Fruit fly (Drosophila melanogaster): ENCODE data around the gene CG42375.

The CG42375 gene

dm6 chr3R:13779241-13779683 is at the start of gene CG42375, which contains the start of gene CG9288:
Gene CG42375 (plus strand): TSS chr3R:13779624.
Gene CG9288 (plus strand): TSS chr3R:13779624.
- TF ChIP-seq HLH106 (tag; optimal IDR thresholded peaks at IDR 0.05) (peak; percentile 13), CG9705 (GFP tag; optimal IDR thresholded peaks at IDR 0.05) (no peak), h (GFP tag; optimal IDR thresholded peaks at IDR 0.05) (no peak), psq (GFP tag; optimal IDR thresholded peaks at IDR 0.05) (peak; percentile 11), N (GFP tag; optimal IDR thresholded peaks at IDR 0.05) (no peak), woc (GFP tag; optimal IDR thresholded peaks at IDR 0.05) (peak; percentile 49), Abd-B (GFP tag; optimal IDR thresholded peaks at IDR 0.05) (no peak), Dfd (GFP tag; optimal IDR thresholded peaks at IDR 0.05) (no peak), foxo (GFP tag; optimal IDR thresholded peaks at IDR 0.05) (peak in 1 of 2 experiments; percentile 67), ey (GFP tag; optimal IDR thresholded peaks at IDR 0.05) (no peak), Mio (GFP tag; optimal IDR thresholded peaks at IDR 0.05) (no peak), Hnf4 (GFP tag; optimal IDR thresholded peaks at IDR 0.05) (peak; percentile 54), rgr (GFP tag; optimal IDR thresholded peaks at IDR 0.05) (peak; percentile 31), fru (GFP tag; optimal IDR thresholded peaks at IDR 0.05) (peak; percentile 58), sage (GFP tag; optimal IDR thresholded peaks at IDR 0.05) (peak; percentile 25), CG32264 (GFP tag; optimal IDR thresholded peaks at IDR 0.05) (no peak)

DNA sequence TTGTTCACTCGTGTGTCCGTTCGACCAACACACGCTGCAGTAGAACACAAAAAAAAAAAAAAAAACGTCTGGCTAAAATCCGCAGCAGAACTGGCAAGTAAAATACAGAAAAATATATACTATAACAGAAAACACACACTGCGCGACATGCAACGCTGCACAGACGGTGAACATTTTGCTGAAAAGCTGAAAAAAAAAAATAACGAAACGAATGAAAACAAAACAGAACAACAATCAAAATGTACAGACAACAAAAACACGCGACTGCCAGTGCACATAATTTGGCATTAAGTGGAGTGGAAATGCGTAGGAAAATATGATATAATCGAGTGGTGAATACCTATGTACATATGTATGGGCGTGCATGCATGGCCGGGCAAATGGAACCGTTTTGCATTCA is 49.4 kb upstream of the CG42375 start:
- TF ChIP-seq fru (GFP tag; optimal IDR thresholded peaks at IDR 0.05) (no peak), Hr83 (GFP tag; optimal IDR thresholded peaks at IDR 0.05; ENCODE audit: poor library complexity, severe bottlenecking) (no peak), Rel (GFP tag; optimal IDR thresholded peaks at IDR 0.05) (no peak), Rel (tag; optimal IDR thresholded peaks at IDR 0.05) (no peak), brk (GFP tag; optimal IDR thresholded peaks at IDR 0.05) (no peak), GATAd (GFP tag; optimal IDR thresholded peaks at IDR 0.05) (no peak), Abd-B (GFP tag; optimal IDR thresholded peaks at IDR 0.05) (no peak), Hr78 (GFP tag; optimal IDR thresholded peaks at IDR 0.05) (no peak)

DNA sequence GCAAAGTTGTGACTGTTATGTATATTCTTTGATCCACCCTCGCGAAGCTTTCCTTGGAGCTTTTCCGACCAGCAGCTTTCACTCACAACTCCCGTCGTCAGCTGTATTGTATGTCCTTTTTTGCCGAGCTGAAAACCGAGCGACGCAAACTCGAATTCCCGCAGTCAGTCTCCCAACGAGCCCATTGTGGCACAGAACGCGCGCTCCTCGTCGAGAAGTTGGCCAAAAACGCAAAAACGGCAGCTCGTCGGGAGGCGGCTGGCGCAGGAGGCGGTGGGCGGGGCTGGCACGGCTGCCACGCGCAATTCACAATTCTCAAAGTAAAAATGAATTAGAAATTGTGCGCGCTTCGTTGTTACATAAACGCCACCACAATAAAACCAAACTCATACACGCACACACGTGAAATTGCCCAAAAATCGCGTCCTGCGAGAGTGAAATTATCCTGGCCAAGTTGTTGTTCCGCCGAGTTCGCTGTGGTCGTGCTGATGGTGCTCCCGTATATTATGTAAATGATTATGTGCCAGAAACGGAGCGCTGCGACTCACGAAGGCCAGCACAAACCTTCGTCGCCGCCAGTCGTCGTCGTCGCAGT is 44.0 kb upstream of the CG42375 start:
- TF ChIP-seq rgr (GFP tag; optimal IDR thresholded peaks at IDR 0.05), result no peak
- no peak for TF ChIP-seq usp (GFP tag; optimal IDR thresholded peaks at IDR 0.05)
- TF ChIP-seq sv (GFP tag; optimal IDR thresholded peaks at IDR 0.05), result no peak
- no peak for TF ChIP-seq Vsx2 (GFP tag; optimal IDR thresholded peaks at IDR 0.05; ENCODE audit: partially characterized antibody)
- no peak for TF ChIP-seq brk (GFP tag; optimal IDR thresholded peaks at IDR 0.05)
- TF ChIP-seq GATAd (GFP tag; optimal IDR thresholded peaks at IDR 0.05), result no peak
- TF ChIP-seq h (GFP tag; optimal IDR thresholded peaks at IDR 0.05), result no peak
- TF ChIP-seq tai (GFP tag; optimal IDR thresholded peaks at IDR 0.05), result no peak
- TF ChIP-seq CG9705 (GFP tag; optimal IDR thresholded peaks at IDR 0.05), result no peak
- TF ChIP-seq dl (GFP tag; optimal IDR thresholded peaks at IDR 0.05; ENCODE audit: insufficient read depth in 1 of 2, partially characterized antibody in 2 of 2), result no peak
- no peak for TF ChIP-seq CrebA (GFP tag; optimal IDR thresholded peaks at IDR 0.05; ENCODE audit: borderline replicate concordance)
- no peak for TF ChIP-seq psq (GFP tag; optimal IDR thresholded peaks at IDR 0.05)
- TF ChIP-seq Hnf4 (GFP tag; optimal IDR thresholded peaks at IDR 0.05), result no peak
- TF ChIP-seq HLH106 (tag; optimal IDR thresholded peaks at IDR 0.05), result no peak

DNA sequence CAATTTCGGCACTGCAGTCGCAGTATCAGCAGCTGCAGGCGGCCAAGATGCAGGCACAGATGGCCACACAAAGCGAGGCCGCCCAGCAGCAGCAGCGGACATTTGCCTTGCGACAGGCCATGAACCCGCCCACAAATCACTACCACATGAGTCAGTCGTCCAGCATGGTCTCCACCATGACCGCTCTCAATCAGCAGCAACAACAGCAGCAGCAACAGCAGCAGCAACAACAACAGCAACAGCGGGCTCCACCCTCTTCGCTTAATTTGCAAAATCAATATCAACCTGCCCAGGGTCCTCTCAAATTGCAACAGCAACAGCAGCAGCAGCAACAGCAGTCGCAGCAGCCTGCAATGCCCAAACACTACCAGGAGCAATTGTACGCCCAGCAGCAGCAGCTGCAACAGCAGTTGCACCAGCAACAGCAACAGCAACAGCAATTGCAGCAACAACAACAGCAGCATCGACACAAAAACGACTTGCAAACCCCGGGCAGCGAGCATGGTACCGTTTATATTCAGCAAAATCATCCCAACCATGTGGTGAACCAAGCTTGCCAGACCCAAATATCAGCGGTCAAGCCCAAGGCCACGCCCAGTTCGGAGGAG is 33.3 kb upstream of the CG42375 start:
- TF ChIP-seq CG9705 (GFP tag; optimal IDR thresholded peaks at IDR 0.05), result no peak
- TF ChIP-seq dsf (GFP tag; optimal IDR thresholded peaks at IDR 0.05; ENCODE audit: borderline replicate concordance), result no peak
- no peak for TF ChIP-seq CrebA (GFP tag; optimal IDR thresholded peaks at IDR 0.05; ENCODE audit: borderline replicate concordance)
- no peak for TF ChIP-seq Hr78 (GFP tag; optimal IDR thresholded peaks at IDR 0.05)
- TF ChIP-seq jim (GFP tag; optimal IDR thresholded peaks at IDR 0.05), result no peak
- TF ChIP-seq sv (GFP tag; optimal IDR thresholded peaks at IDR 0.05), result no peak
- TF ChIP-seq Dfd (GFP tag; optimal IDR thresholded peaks at IDR 0.05), result peak; percentile 93
- TF ChIP-seq lola (GFP tag; optimal IDR thresholded peaks at IDR 0.05), result no peak
- no peak for TF ChIP-seq pan (optimal IDR thresholded peaks at IDR 0.05)

Measured in whole organism, wandering third instar larva.